Worm (Caenorhabditis elegans) whole organism, L1 larva: ENCODE data around the gene C06H5.14.

ENCODE experiments used
- C34B4.2 ChIP-seq: sonication (generic microtip); optimal IDR thresholded peaks from 2 replicates; lab custom pipeline; 2017; ENCODE audit warnings: mild to moderate bottlenecking, missing genetic modification characterization, missing compliant biosample characterization
- F16B12.6 ChIP-seq: fragments of 150-350 bp; optimal IDR thresholded peaks from 2 replicates; lab custom pipeline; 2014; ENCODE audit warnings: missing biosample characterization, missing genetic modification characterization
- alr-1 ChIP-seq: fragments of 200-800 bp; sonication (Bioruptor generic); optimal IDR thresholded peaks from 2 replicates; lab custom pipeline; 2018; ENCODE audit warnings: borderline replicate concordance, mild to moderate bottlenecking, missing genetic modification characterization, missing compliant biosample characterization
- ama-1 ChIP-seq: fragments of 150-350 bp; optimal IDR thresholded peaks from 2 replicates; lab custom pipeline; 2014
- ceh-82 ChIP-seq, 3 experiments: fragments of 150-350 bp in 1 of 3; sonication (generic microtip) in 2 of 3; optimal IDR thresholded peaks; 2 replicates each; lab custom pipeline; 2014 to 2017; ENCODE audit warnings: missing biosample characterization in 3 of 3, missing genetic modification characterization in 3 of 3
- ceh-88 ChIP-seq: fragments of 200-800 bp; sonication (Bioruptor generic); IDR thresholded peaks from 2 replicates; pipeline ENCODE4 v1.3.6; 2022; ENCODE audit warnings: missing genetic modification characterization, missing compliant biosample characterization
- dsc-1 ChIP-seq: sonication (generic microtip); optimal IDR thresholded peaks from 2 replicates; lab custom pipeline; 2016; ENCODE audit warnings: mild to moderate bottlenecking, missing genetic modification characterization, missing compliant biosample characterization
- efl-1 ChIP-seq, 4 experiments: fragments of 150-350 bp; optimal IDR thresholded peaks in 3 of 4; peaks in 1 of 4; 1 replicate in 1 of 4; 2 replicates in 3 of 4; lab custom pipeline; 2014; ENCODE audit warnings: missing biosample characterization in 2 of 4, missing genetic modification characterization in 2 of 4, missing genetic modification reagents in 2 of 4
- elt-2 ChIP-seq: sonication (generic microtip); optimal IDR thresholded peaks from 2 replicates; lab custom pipeline; 2016; ENCODE audit warnings: missing genetic modification characterization, mild to moderate bottlenecking, inconsistent platforms, missing compliant biosample characterization, missing genetic modification reagents
- elt-3 ChIP-seq, 6 experiments: fragments of 150-350 bp in 1 of 6; sonication (generic microtip); optimal IDR thresholded peaks; 2 replicates each; lab custom pipeline; 2017 to 2018; ENCODE audit warnings: missing biosample characterization in 6 of 6, missing genetic modification characterization in 6 of 6, inconsistent platforms in 1 of 6
- fos-1 ChIP-seq: fragments of 150-350 bp; optimal IDR thresholded peaks from 2 replicates; lab custom pipeline; 2014; ENCODE audit warnings: missing biosample characterization, missing genetic modification characterization
- hlh-17 ChIP-seq: fragments of 200-800 bp; sonication (Bioruptor generic); optimal IDR thresholded peaks from 2 replicates; lab custom pipeline; 2018; ENCODE audit warnings: missing genetic modification characterization, mild to moderate bottlenecking, missing compliant biosample characterization, moderate library complexity, borderline replicate concordance
- isw-1 ChIP-seq: fragments of 200-800 bp; sonication (Bioruptor generic); IDR thresholded peaks from 2 replicates; pipeline ENCODE4 v1.3.6; 2022; ENCODE audit warnings: missing genetic modification characterization, missing compliant biosample characterization
- jun-1 ChIP-seq: fragments of 150-350 bp; optimal IDR thresholded peaks from 2 replicates; lab custom pipeline; 2014; ENCODE audit warnings: missing biosample characterization, missing genetic modification reagents, missing genetic modification characterization
- lin-35 ChIP-seq, 2 experiments: fragments of 150-350 bp; optimal IDR thresholded peaks; 2 replicates each; lab custom pipeline; 2014; ENCODE audit warnings: missing biosample characterization in 2 of 2, missing genetic modification characterization in 2 of 2, missing genetic modification reagents in 2 of 2
- lir-3 ChIP-seq: sonication (generic microtip); optimal IDR thresholded peaks from 2 replicates; lab custom pipeline; 2016; ENCODE audit warnings: mild to moderate bottlenecking, missing genetic modification characterization, moderate library complexity, missing compliant biosample characterization; ENCODE audit not compliant: poor library complexity
- mep-1 ChIP-seq: fragments of 150-350 bp; optimal IDR thresholded peaks from 2 replicates; lab custom pipeline; 2014; ENCODE audit warnings: missing biosample characterization, missing genetic modification characterization
- nhr-11 ChIP-seq: fragments of 150-350 bp; optimal IDR thresholded peaks from 2 replicates; lab custom pipeline; 2014; ENCODE audit warnings: missing biosample characterization, missing genetic modification characterization
- nhr-71 ChIP-seq: sonication (generic microtip); optimal IDR thresholded peaks from 2 replicates; lab custom pipeline; 2016; ENCODE audit warnings: mild to moderate bottlenecking, missing genetic modification characterization, moderate library complexity, missing compliant biosample characterization
- nhr-76 ChIP-seq: sonication (generic microtip); optimal IDR thresholded peaks from 2 replicates; lab custom pipeline; 2017; ENCODE audit warnings: missing biosample characterization, missing genetic modification characterization
- nhr-77 ChIP-seq: fragments of 150-350 bp; optimal IDR thresholded peaks from 2 replicates; lab custom pipeline; 2014; ENCODE audit warnings: missing biosample characterization, missing genetic modification characterization
- nhr-84 ChIP-seq: sonication (generic microtip); optimal IDR thresholded peaks from 2 replicates; lab custom pipeline; 2017; ENCODE audit warnings: missing biosample characterization, missing genetic modification characterization
- nhr-85 ChIP-seq: sonication (generic microtip); peaks from one replicate; lab custom pipeline; 2016; ENCODE audit warnings: missing genetic modification characterization, inconsistent platforms, missing compliant biosample characterization
- pax-3 ChIP-seq: fragments of 200-800 bp; sonication (Bioruptor generic); optimal IDR thresholded peaks from 2 replicates; lab custom pipeline; 2018; ENCODE audit warnings: mild to moderate bottlenecking, missing genetic modification characterization, moderate library complexity, missing compliant biosample characterization
- pqm-1 ChIP-seq: sonication (generic microtip); optimal IDR thresholded peaks from 3 replicates; lab custom pipeline; 2017; ENCODE audit warnings: missing biosample characterization, missing genetic modification characterization
- rnt-1 ChIP-seq: sonication (generic microtip); optimal IDR thresholded peaks from 2 replicates; lab custom pipeline; 2016; ENCODE audit warnings: mild to moderate bottlenecking, missing genetic modification characterization, moderate library complexity, missing compliant biosample characterization
- skn-1 ChIP-seq: fragments of 150-350 bp; optimal IDR thresholded peaks from 2 replicates; lab custom pipeline; 2014; ENCODE audit warnings: missing biosample characterization, missing genetic modification characterization
- snu-23 ChIP-seq: sonication (generic microtip); optimal IDR thresholded peaks from 2 replicates; lab custom pipeline; 2016; ENCODE audit warnings: missing genetic modification characterization, missing compliant biosample characterization
- tbx-2 ChIP-seq: sonication (generic microtip); optimal IDR thresholded peaks from 2 replicates; lab custom pipeline; 2016; ENCODE audit warnings: missing genetic modification characterization, missing compliant biosample characterization
- unc-130 ChIP-seq: fragments of 150-350 bp; optimal IDR thresholded peaks from 2 replicates; lab custom pipeline; 2017; ENCODE audit warnings: missing biosample characterization, missing genetic modification characterization, inconsistent platforms
- unc-62 ChIP-seq: fragments of 150-350 bp; optimal IDR thresholded peaks from 2 replicates; lab custom pipeline; 2014; ENCODE audit warnings: missing biosample characterization, missing genetic modification reagents, missing genetic modification characterization
- vab-15 ChIP-seq: sonication (generic microtip); optimal IDR thresholded peaks from 2 replicates; lab custom pipeline; 2017; ENCODE audit warnings: missing genotype, mild to moderate bottlenecking, missing genetic modification characterization, missing compliant biosample characterization
- xbp-1 ChIP-seq: sonication (generic microtip); optimal IDR thresholded peaks from 2 replicates; lab custom pipeline; 2016; ENCODE audit warnings: missing genetic modification characterization, missing compliant biosample characterization
- ztf-11 ChIP-seq, 2 experiments: sonication (generic microtip); optimal IDR thresholded peaks; 2 replicates each; lab custom pipeline; 2016 to 2017; ENCODE audit warnings: missing genetic modification characterization in 2 of 2, missing biosample characterization in 1 of 2, missing compliant biosample characterization in 1 of 2

Gene C06H5.14

ce11 chrV:17928128-17928527 is 24.2 kb downstream of the C06H5.14 start:
- TF ChIP-seq hlh-17 (no peak), nhr-11 (no peak), ama-1 (lab: Kevin White, UChicago) (no peak), pax-3 (tag; lab: Kevin White, UChicago) (no peak), nhr-77 (no peak)

ce11 chrV:17931795-17932194 is 27.9 kb downstream of the C06H5.14 start:
- TF ChIP-seq efl-1 (optimal IDR thresholded peaks at IDR 0.05; lab: Kevin White, UChicago) (no peak), efl-1 (GFP tag; optimal IDR thresholded peaks at IDR 0.05 in 1 of 2; lab: Kevin White, UChicago) (peak in 1 of 2 experiments; percentile 69), rnt-1 (no peak), vab-15 (tag; lab: Kevin White, UChicago) (no peak), pax-3 (tag; lab: Kevin White, UChicago) (no peak), pqm-1 (no peak)

DNA sequence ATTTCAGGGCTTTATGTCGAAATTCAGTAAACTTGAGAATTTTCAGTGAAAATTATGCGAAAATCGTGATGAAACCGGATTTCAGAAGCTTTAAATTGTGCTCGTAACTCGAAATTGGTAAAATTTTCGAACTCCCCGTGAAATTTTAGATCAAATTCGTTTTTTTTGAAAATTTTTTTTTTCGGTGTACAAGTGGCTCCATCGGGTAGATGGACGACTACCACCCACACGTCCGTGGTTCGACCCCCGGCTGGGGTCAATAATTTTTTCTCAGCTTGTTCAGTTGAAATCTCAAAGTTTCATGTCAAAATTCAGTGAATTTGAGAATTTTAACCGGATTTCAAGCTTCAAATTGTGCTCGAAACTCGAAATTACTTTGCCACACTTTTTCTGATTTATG is 31.9 kb downstream of the C06H5.14 start:
- TF ChIP-seq efl-1 (optimal IDR thresholded peaks at IDR 0.05; lab: Kevin White, UChicago) (no peak), efl-1 (GFP tag; optimal IDR thresholded peaks at IDR 0.05 in 1 of 2; lab: Kevin White, UChicago) (peak in 1 of 2 experiments; percentile 86), ceh-82 (tag; optimal IDR thresholded peaks at IDR 0.05; lab: Kevin White, UChicago) (no peak)

ce11 chrV:17938978-17939377 is 35.0 kb downstream of the C06H5.14 start:
- TF ChIP-seq fos-1 (tag; lab: Kevin White, UChicago), result no peak
- TF ChIP-seq snu-23 (GFP tag; lab: Kevin White, UChicago), result no peak
- no peak for TF ChIP-seq unc-62 (GFP tag; lab: Kevin White, UChicago)
- TF ChIP-seq jun-1, result no peak
- TF ChIP-seq skn-1, result no peak
- TF ChIP-seq dsc-1, result no peak
- no peak for TF ChIP-seq C34B4.2 (tag; lab: Kevin White, UChicago)
- no peak for TF ChIP-seq elt-2 (tag; lab: Kevin White, UChicago)
- no peak for TF ChIP-seq unc-130 (tag; lab: Kevin White, UChicago)
- TF ChIP-seq F16B12.6 (tag; lab: Kevin White, UChicago), result no peak
- TF ChIP-seq mep-1 (tag; lab: Kevin White, UChicago), result no peak
- no peak for TF ChIP-seq isw-1
- TF ChIP-seq nhr-84 (tag; lab: Kevin White, UChicago), result no peak
- TF ChIP-seq, all 84 proteins: peak for 0

- TF ChIP-seq tbx-2 (tag; lab: Kevin White, UChicago) (no peak), lin-35 (GFP tag; optimal IDR thresholded peaks at IDR 0.05; lab: Kevin White, UChicago) (no peak), nhr-71 (tag; lab: Kevin White, UChicago) (no peak), nhr-85 (peak; percentile 35), snu-23 (GFP tag; lab: Kevin White, UChicago) (no peak), alr-1 (tag; lab: Kevin White, UChicago) (no peak)
Observed at ce11 chrV:17943877-17944472, 40.0 kb downstream of the C06H5.14 start.

DNA sequence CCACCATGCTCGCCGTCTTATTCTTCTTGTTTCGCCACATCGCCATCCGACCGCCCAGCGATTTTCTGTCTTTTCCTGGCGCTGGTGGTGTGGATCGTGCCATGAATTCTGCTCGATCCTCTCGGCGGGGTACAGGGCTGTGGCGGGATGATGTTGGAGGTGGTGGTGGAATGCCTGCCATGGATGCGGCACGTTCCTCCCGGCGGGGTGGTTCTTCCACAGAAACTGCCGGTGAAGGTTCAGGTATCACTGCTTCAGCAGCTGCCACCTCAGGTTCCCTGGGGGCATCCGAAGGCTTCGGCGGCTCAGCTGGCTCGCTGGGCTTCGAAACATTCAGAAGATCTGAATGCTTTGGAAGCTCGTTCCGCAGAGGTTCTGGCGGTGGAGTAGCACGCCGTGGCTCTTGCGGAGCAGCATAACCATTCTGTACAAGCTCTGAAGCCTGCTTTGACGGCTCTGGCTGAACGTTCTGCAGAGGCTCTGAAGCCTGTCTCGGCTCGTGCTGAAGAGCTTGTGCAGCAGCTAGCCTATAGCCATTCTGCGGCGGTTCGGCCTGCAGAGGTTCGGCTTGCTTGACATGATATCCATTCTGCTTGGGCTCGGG is 41.0 kb downstream of the C06H5.14 start:
- TF ChIP-seq efl-1 (optimal IDR thresholded peaks at IDR 0.05; lab: Kevin White, UChicago) (no peak), efl-1 (GFP tag; optimal IDR thresholded peaks at IDR 0.05 in 1 of 2; lab: Kevin White, UChicago) (peak in 1 of 2 experiments; percentile 55), rnt-1 (no peak)

DNA sequence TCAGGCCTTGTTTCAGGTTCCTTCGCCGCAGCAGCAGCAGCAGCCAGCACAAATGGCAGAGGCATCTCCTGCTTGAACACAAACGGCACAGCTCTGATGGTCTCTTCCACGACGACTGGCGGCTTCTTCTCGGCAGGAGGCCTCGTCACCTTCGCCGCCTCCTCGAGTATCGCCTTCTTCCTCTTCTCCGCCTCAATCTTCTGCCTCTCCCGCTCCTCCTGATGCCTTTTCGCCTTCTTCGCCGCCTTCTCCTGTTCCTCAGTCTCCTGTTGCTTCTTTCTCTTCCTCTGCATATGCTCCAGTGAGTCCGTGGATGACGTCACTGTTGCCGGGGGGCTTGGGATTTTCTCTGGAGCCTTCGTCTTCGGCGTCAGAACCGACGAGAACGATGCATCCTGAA is 41.5 kb downstream of the C06H5.14 start:
- TF ChIP-seq ceh-88, result no peak
- TF ChIP-seq xbp-1 (tag; lab: Kevin White, UChicago), result no peak
- TF ChIP-seq lir-3 (tag; lab: Kevin White, UChicago), result no peak
- no peak for TF ChIP-seq nhr-76
- TF ChIP-seq elt-3 (tag; optimal IDR thresholded peaks at IDR 0.05; lab: Kevin White, UChicago), result no peak
- TF ChIP-seq efl-1 (optimal IDR thresholded peaks at IDR 0.05; lab: Kevin White, UChicago), result no peak
- no peak for TF ChIP-seq efl-1 (GFP tag; optimal IDR thresholded peaks at IDR 0.05 in 1 of 2; lab: Kevin White, UChicago)
- TF ChIP-seq ztf-11 (tag; optimal IDR thresholded peaks at IDR 0.05; lab: Kevin White, UChicago), result no peak
- TF ChIP-seq dsc-1, result no peak
- TF ChIP-seq, all 84 proteins: peak for 0
